Worm (Caenorhabditis elegans): ENCODE measurements around the gene asg-2.

Gene asg-2

DNA sequence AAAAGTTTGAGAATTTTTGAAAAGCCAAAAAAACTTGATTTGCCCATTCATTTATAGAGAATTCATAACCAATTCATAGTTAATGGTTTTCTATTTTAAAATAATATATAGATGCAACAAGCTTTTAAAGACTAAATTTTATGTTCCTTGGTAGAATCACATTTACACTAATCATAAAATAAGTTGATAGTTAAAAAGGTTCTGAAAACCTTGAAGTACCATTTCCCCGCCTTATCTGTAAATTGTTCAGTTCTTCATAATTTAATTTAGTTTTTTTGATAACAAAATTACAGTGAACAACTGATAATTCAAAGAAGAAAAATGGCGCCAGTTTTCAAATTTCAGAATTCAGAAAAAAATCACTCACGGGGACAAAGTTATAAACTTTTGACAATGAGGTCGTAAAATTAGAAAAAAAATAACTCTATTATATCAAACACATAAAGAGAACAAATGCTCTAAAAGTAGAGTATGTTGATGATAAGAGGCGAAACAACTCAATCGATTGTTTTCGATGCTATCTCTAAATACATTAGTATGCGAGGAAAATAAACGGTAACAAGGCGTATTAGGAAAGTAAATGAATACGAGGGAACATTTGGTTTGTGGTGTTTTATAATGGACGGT, 44.3 kb downstream of the asg-2 start, which contains the start of gene F41C6.7 (continued):
- no peak for TF ChIP-seq daf-16 (GFP tag; optimal IDR thresholded peaks at IDR 0.05)
- peak; percentile 81 for TF ChIP-seq daf-16 (tag; optimal IDR thresholded peaks at IDR 0.05)

DNA sequence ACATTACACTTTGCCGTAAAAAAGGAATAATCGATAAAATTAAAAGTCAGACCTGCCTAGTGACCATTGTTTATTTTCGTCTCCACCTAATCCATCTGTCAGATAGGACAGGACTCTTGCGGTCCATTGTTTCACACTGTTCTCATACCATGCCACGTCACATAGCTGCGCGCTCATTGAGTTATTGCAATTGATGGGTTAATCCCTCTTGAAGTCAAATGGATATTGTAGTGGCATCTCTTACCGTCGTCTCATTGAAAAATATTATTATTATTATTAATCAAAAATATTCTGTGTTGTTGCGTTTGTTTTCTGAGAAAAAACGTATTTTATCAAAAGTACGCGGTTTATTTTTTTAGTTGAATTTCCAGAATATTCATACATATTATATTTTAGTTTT, 47.1 kb downstream of the asg-2 start:
- TF ChIP-seq egl-43 (GFP tag; IDR thresholded peaks at IDR 0.05) (no peak), unc-62 (GFP tag; optimal IDR thresholded peaks at IDR 0.05 in 1 of 2) (peak in 1 of 2 experiments; percentile 63), unc-62 (tag; optimal IDR thresholded peaks at IDR 0.05) (no peak)

DNA sequence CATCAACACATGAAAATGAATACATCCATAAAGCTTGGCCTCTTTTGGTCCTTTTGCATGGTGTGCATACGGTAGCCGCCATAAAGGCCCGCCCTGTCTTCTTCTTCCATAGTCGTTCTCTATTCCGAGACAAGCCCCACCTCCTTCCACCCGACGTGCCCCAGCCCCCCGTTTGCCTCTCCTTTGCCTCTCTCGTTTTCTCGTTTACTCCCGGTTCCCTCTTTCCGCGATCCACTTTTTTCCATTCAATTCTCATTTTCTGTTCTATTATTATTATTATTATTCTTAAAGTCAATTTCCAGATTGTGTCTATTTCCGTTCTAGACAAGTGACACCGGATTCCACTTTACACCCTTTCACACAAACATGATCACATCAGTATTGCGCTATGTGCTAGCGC, 48.3 kb downstream of the asg-2 start, which contains the start of gene unc-6:
unc-6 (plus strand) TSS at position 301 of the 400 bp plus-strand sequence.
- TF ChIP-seq spr-1 (tag; optimal IDR thresholded peaks at IDR 0.05) (no peak), ceh-44 (GFP tag; IDR thresholded peaks at IDR 0.05) (no peak), hmg-1.1 (GFP tag; IDR thresholded peaks at IDR 0.05) (no peak), mes-2 (tag; optimal IDR thresholded peaks at IDR 0.05; ENCODE audit: poor library complexity, severe bottlenecking) (no peak), ztf-11 (tag; optimal IDR thresholded peaks at IDR 0.05) (no peak)
